Worm (Caenorhabditis elegans) whole organism, young adult: Measurements from ENCODE around the gene ncx-3.

Experiments used
- C06A6.2 ChIP-seq: fragments of 200-800 bp; sonication (Bioruptor generic); conservative IDR thresholded peaks from 2 replicates; pipeline ENCODE4 v1.3.6; 2022; ENCODE audit warnings: missing genetic modification characterization, missing compliant biosample characterization
- D2030.7 ChIP-seq: fragments of 200-800 bp; sonication (Bioruptor generic); IDR thresholded peaks from 2 replicates; pipeline ENCODE4 v1.3.6; 2022; ENCODE audit warnings: missing genetic modification reagents, missing genetic modification characterization, missing compliant biosample characterization
- F49E8.2 ChIP-seq: sonication (generic microtip); optimal IDR thresholded peaks from 3 replicates; lab custom pipeline; 2017; ENCODE audit warnings: missing genetic modification characterization, mild to moderate bottlenecking, missing compliant biosample characterization, antibody characterized with exemption, moderate library complexity; ENCODE audit not compliant: insufficient read depth
- T07F8.4 ChIP-seq: sonication (generic microtip); optimal IDR thresholded peaks from 2 replicates; lab custom pipeline; 2016; ENCODE audit warnings: mild to moderate bottlenecking, missing genetic modification characterization, moderate library complexity, missing compliant biosample characterization
- Y53F4B.3 ChIP-seq: fragments of 200-800 bp; sonication (Bioruptor generic); IDR thresholded peaks from 2 replicates; pipeline ENCODE4 v1.3.6; 2022; ENCODE audit warnings: missing genetic modification reagents, missing genetic modification characterization, missing compliant biosample characterization
- Y79H2A.3 ChIP-seq: fragments of 200-800 bp; sonication (Bioruptor generic); conservative IDR thresholded peaks from 2 replicates; pipeline ENCODE4 v1.3.6; 2022; ENCODE audit warnings: missing genetic modification reagents, missing genetic modification characterization, missing compliant biosample characterization
- aptf-2 ChIP-seq: fragments of 200-800 bp; sonication (Bioruptor generic); conservative IDR thresholded peaks from 2 replicates; pipeline ENCODE4 v1.3.6; 2022; ENCODE audit warnings: missing genetic modification reagents, missing genetic modification characterization, missing compliant biosample characterization
- aptf-3 ChIP-seq: fragments of 200-800 bp; sonication (Bioruptor generic); IDR thresholded peaks from 2 replicates; pipeline ENCODE4 v1.3.6; 2022; ENCODE audit warnings: missing genetic modification characterization, missing compliant biosample characterization
- attf-3 ChIP-seq: fragments of 200-800 bp; sonication (Bioruptor generic); conservative IDR thresholded peaks from 2 replicates; pipeline ENCODE4 v1.3.6; 2022; ENCODE audit warnings: missing genetic modification reagents, missing genetic modification characterization, missing compliant biosample characterization
- attf-5 ChIP-seq: fragments of 200-800 bp; sonication (Bioruptor generic); optimal IDR thresholded peaks from 2 replicates; lab custom pipeline; 2018; ENCODE audit warnings: mild to moderate bottlenecking, missing genetic modification characterization, missing compliant biosample characterization
- attf-6 ChIP-seq: fragments of 200-800 bp; sonication (Bioruptor generic); IDR thresholded peaks from 2 replicates; pipeline ENCODE4 v1.3.6; 2022; ENCODE audit warnings: missing genetic modification reagents, missing genetic modification characterization, missing compliant biosample characterization
- bed-1 ChIP-seq: fragments of 200-800 bp; sonication (Bioruptor generic); IDR thresholded peaks from 2 replicates; pipeline ENCODE4 v1.3.6; 2022; ENCODE audit warnings: missing genetic modification reagents, missing genetic modification characterization, missing compliant biosample characterization
- bed-2 ChIP-seq: fragments of 200-800 bp; sonication (Bioruptor generic); IDR thresholded peaks from 2 replicates; pipeline ENCODE4 v1.3.6; 2022; ENCODE audit warnings: missing genetic modification reagents, missing genetic modification characterization, missing compliant biosample characterization
- ccch-3 ChIP-seq: fragments of 200-800 bp; sonication (Bioruptor generic); optimal IDR thresholded peaks from 2 replicates; lab custom pipeline; 2018; ENCODE audit warnings: mild to moderate bottlenecking, missing genetic modification characterization, missing compliant biosample characterization
- die-1 ChIP-seq: sonication (generic microtip); optimal IDR thresholded peaks from 2 replicates; lab custom pipeline; 2016; ENCODE audit warnings: missing genotype, mild to moderate bottlenecking, missing genetic modification characterization, missing compliant biosample characterization
- dpl-1 ChIP-seq: fragments of 150-350 bp; optimal IDR thresholded peaks from 2 replicates; lab custom pipeline; 2014; ENCODE audit warnings: missing biosample characterization, missing genetic modification reagents, missing genetic modification characterization
- efl-1 ChIP-seq: fragments of 150-350 bp; optimal IDR thresholded peaks from 2 replicates; lab custom pipeline; 2014; ENCODE audit warnings: missing biosample characterization, missing genetic modification reagents, missing genetic modification characterization
- egrh-3 ChIP-seq: fragments of 200-800 bp; sonication (Bioruptor generic); IDR thresholded peaks from 2 replicates; pipeline ENCODE4 v1.3.6; 2022; ENCODE audit warnings: missing genetic modification reagents, missing genetic modification characterization, missing compliant biosample characterization
- fkh-3 ChIP-seq: sonication (generic microtip); optimal IDR thresholded peaks from 2 replicates; lab custom pipeline; 2016; ENCODE audit warnings: mild to moderate bottlenecking, missing genetic modification characterization, missing compliant biosample characterization
- him-1 ChIP-seq: sonication (generic microtip); optimal IDR thresholded peaks from 2 replicates; lab custom pipeline; 2016; ENCODE audit warnings: missing genotype, missing genetic modification reagents, missing genetic modification characterization, missing compliant biosample characterization
- let-526 ChIP-seq: fragments of 200-800 bp; sonication (Bioruptor generic); IDR thresholded peaks from 2 replicates; pipeline ENCODE4 v1.3.6; 2022; ENCODE audit warnings: missing genetic modification reagents, missing genetic modification characterization, missing compliant biosample characterization
- let-607 ChIP-seq, 2 experiments: fragments of 200-800 bp in 1 of 2; sonication (Bioruptor generic) in 1 of 2; sonication (generic microtip) in 1 of 2; optimal IDR thresholded peaks; 2 replicates each; lab custom pipeline; 2016 to 2018; ENCODE audit warnings: mild to moderate bottlenecking in 2 of 2, missing compliant biosample characterization in 2 of 2, missing genetic modification characterization in 2 of 2, moderate library complexity in 2 of 2, missing genotype in 1 of 2
- lin-40 ChIP-seq: sonication (generic microtip); optimal IDR thresholded peaks from 2 replicates; lab custom pipeline; 2016; ENCODE audit warnings: missing genetic modification characterization, mild to moderate bottlenecking, missing compliant biosample characterization, missing genotype, missing genetic modification reagents
- lin-54 ChIP-seq: fragments of 200-800 bp; sonication (Bioruptor generic); optimal IDR thresholded peaks from 2 replicates; lab custom pipeline; 2018; ENCODE audit warnings: mild to moderate bottlenecking, missing genetic modification characterization, missing compliant biosample characterization
- lsy-27 ChIP-seq: sonication (generic microtip); optimal IDR thresholded peaks from 2 replicates; lab custom pipeline; 2017; ENCODE audit warnings: missing genetic modification characterization, mild to moderate bottlenecking, missing compliant biosample characterization, antibody characterized with exemption, missing genotype, borderline replicate concordance; ENCODE audit not compliant: insufficient read depth
- madf-10 ChIP-seq: sonication (generic microtip); optimal IDR thresholded peaks from 2 replicates; lab custom pipeline; 2016; ENCODE audit warnings: mild to moderate bottlenecking, missing genetic modification characterization, missing compliant biosample characterization
- madf-6 ChIP-seq: fragments of 200-800 bp; sonication (Bioruptor generic); IDR thresholded peaks from 2 replicates; pipeline ENCODE4 v1.3.6; 2022; ENCODE audit warnings: missing genetic modification reagents, missing genetic modification characterization, missing compliant biosample characterization
- madf-8 ChIP-seq: fragments of 200-800 bp; sonication (Bioruptor generic); conservative IDR thresholded peaks from 2 replicates; pipeline ENCODE4 v1.3.6; 2022; ENCODE audit warnings: missing genetic modification reagents, missing genetic modification characterization, missing compliant biosample characterization
- mel-28 ChIP-seq: sonication (generic microtip); optimal IDR thresholded peaks from 2 replicates; lab custom pipeline; 2016; ENCODE audit warnings: borderline replicate concordance, mild to moderate bottlenecking, missing genetic modification characterization, missing compliant biosample characterization
- nfya-1 ChIP-seq: sonication (generic microtip); optimal IDR thresholded peaks from 2 replicates; lab custom pipeline; 2017; ENCODE audit warnings: antibody characterized with exemption, missing compliant biosample characterization, missing genetic modification characterization, borderline replicate concordance; ENCODE audit not compliant: insufficient read depth
- nhr-179 ChIP-seq: sonication (generic microtip); optimal IDR thresholded peaks from 2 replicates; lab custom pipeline; 2016; ENCODE audit warnings: mild to moderate bottlenecking, missing genetic modification characterization, missing compliant biosample characterization
- nhr-90 ChIP-seq: sonication (generic microtip); optimal IDR thresholded peaks from 2 replicates; lab custom pipeline; 2016; ENCODE audit warnings: missing genotype, mild to moderate bottlenecking, missing genetic modification characterization, missing compliant biosample characterization
- pbrm-1 ChIP-seq: fragments of 200-800 bp; sonication (Bioruptor generic); IDR thresholded peaks from 2 replicates; pipeline ENCODE4 v1.3.6; 2022; ENCODE audit warnings: missing genetic modification reagents, missing genetic modification characterization, missing compliant biosample characterization
- sdz-38 ChIP-seq: sonication (generic microtip); optimal IDR thresholded peaks from 2 replicates; lab custom pipeline; 2016; ENCODE audit warnings: missing genotype, missing genetic modification characterization, missing compliant biosample characterization
- snpc-4 ChIP-seq, 5 experiments: fragments of 150-350 bp in 1 of 5; sonication (generic microtip) in 4 of 5; optimal IDR thresholded peaks; 2 replicates each; lab custom pipeline; 2014 to 2018; ENCODE audit warnings: missing genetic modification characterization in 5 of 5, missing biosample characterization in 3 of 5, antibody characterized with exemption in 2 of 5, mild to moderate bottlenecking in 2 of 5, missing compliant biosample characterization in 2 of 5, missing genotype in 2 of 5, moderate library complexity in 2 of 5, missing genetic modification reagents in 1 of 5
- somi-1 ChIP-seq: fragments of 200-800 bp; sonication (Bioruptor generic); optimal IDR thresholded peaks from 2 replicates; lab custom pipeline; 2018; ENCODE audit warnings: mild to moderate bottlenecking, missing genetic modification characterization, missing compliant biosample characterization
- tbp1 ChIP-seq: fragments of 200-800 bp; sonication (Bioruptor generic); optimal IDR thresholded peaks from 2 replicates; lab custom pipeline; 2018; ENCODE audit warnings: mild to moderate bottlenecking, missing genetic modification characterization, missing compliant biosample characterization
- tlf-1 ChIP-seq: fragments of 200-800 bp; sonication (Bioruptor generic); optimal IDR thresholded peaks from 2 replicates; lab custom pipeline; 2018; ENCODE audit warnings: mild to moderate bottlenecking, missing genetic modification characterization, missing compliant biosample characterization
- ztf-18 ChIP-seq: sonication (generic microtip); optimal IDR thresholded peaks from 2 replicates; lab custom pipeline; 2016; ENCODE audit warnings: missing genotype, mild to moderate bottlenecking, missing genetic modification characterization, missing compliant biosample characterization
- ztf-26 ChIP-seq: sonication (generic microtip); optimal IDR thresholded peaks from 2 replicates; lab custom pipeline; 2017; ENCODE audit warnings: missing genetic modification characterization, missing compliant biosample characterization
- ztf-28 ChIP-seq: fragments of 200-800 bp; sonication (Bioruptor generic); IDR thresholded peaks from 2 replicates; pipeline ENCODE4 v1.3.6; 2022; ENCODE audit warnings: missing genetic modification reagents, missing genetic modification characterization, missing compliant biosample characterization
- ztf-3 ChIP-seq: fragments of 200-800 bp; sonication (Bioruptor generic); optimal IDR thresholded peaks from 2 replicates; lab custom pipeline; 2018; ENCODE audit warnings: mild to moderate bottlenecking, missing genetic modification characterization, missing compliant biosample characterization

The ncx-3 gene

DNA sequence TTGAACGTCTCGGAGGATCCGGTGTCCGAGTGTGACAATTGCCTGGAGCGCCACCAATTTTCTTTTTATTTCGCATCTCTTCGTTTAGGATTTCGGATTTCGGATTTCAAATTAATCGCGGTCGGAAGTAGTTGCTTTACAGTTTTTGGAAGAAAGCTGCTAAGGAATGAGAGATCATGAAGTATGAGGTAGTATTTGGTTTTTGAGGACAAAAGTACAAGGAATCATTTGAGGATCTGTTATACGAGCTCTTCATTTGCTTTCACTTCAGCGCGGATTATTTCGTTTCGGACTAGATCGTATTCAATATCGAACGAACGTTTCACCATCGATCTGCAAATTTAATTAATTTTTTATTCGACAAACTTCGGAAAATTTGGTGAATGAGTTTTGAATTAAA is 16.8 kb upstream of the ncx-3 start, which contains the start of gene R102.11:
Gene R102.11 (minus strand): TSS at position 101 of the 400 bp plus-strand sequence.
- TF ChIP-seq dpl-1 (GFP tag; lab: Kevin White, UChicago) (no peak), pbrm-1 (GFP tag; lab: Robert Waterston, UW) (no peak), nfya-1 (tag; lab: Kevin White, UChicago) (no peak), attf-6 (GFP tag; lab: Robert Waterston, UW) (no peak), lsy-27 (tag; lab: Kevin White, UChicago) (no peak), ztf-3 (no peak), madf-6 (GFP tag; lab: Robert Waterston, UW) (no peak), madf-8 (GFP tag; lab: Robert Waterston, UW) (no peak), egrh-3 (no peak), sdz-38 (no peak), bed-2 (GFP tag; lab: Robert Waterston, UW) (no peak), C06A6.2 (GFP tag; lab: Robert Waterston, UW) (no peak), him-1 (tag; lab: Kevin White, UChicago) (no peak), aptf-3 (GFP tag; lab: Robert Waterston, UW) (no peak)

ce11 chrIV:10701866-10702458 is 14.5 kb upstream of the ncx-3 start:
- TF ChIP-seq somi-1 (GFP tag; lab: Kevin White, UChicago) (peak; percentile 5), ztf-28 (no peak)

- TF ChIP-seq snpc-4 (GFP tag; optimal IDR thresholded peaks at IDR 0.05; lab: Kevin White, UChicago), result no peak
- TF ChIP-seq snpc-4 (tag; optimal IDR thresholded peaks at IDR 0.05; lab: Kevin White, UChicago), result no peak
- TF ChIP-seq bed-1, result no peak
- no peak for TF ChIP-seq let-526 (GFP tag; lab: Robert Waterston, UW)
- TF ChIP-seq madf-10, result no peak
- TF ChIP-seq tlf-1 (GFP tag; lab: Kevin White, UChicago), result no peak
- no peak for TF ChIP-seq Y53F4B.3 (GFP tag; lab: Robert Waterston, UW)
- no peak for TF ChIP-seq fkh-3 (tag; lab: Kevin White, UChicago)
- TF ChIP-seq Y79H2A.3 (GFP tag; lab: Robert Waterston, UW), result no peak
- no peak for TF ChIP-seq lin-54 (GFP tag; lab: Kevin White, UChicago)
- no peak for TF ChIP-seq let-607 (tag; optimal IDR thresholded peaks at IDR 0.05; lab: Kevin White, UChicago)
- TF ChIP-seq attf-5, result no peak
- no peak for TF ChIP-seq tbp1
- no peak for TF ChIP-seq D2030.7 (GFP tag; lab: Robert Waterston, UW)
- TF ChIP-seq efl-1 (GFP tag; lab: Kevin White, UChicago), result no peak
Measured at ce11 chrIV:10705176-10705575, 11.3 kb upstream of the ncx-3 start, which contains the start of gene R102.10. Gene R102.10 (plus strand): TSS chrIV:10705476.

- TF ChIP-seq nhr-90 (tag; lab: Kevin White, UChicago) (no peak), ztf-18 (tag; lab: Kevin White, UChicago) (no peak), mel-28 (tag; lab: Kevin White, UChicago) (no peak), T07F8.4 (tag; lab: Kevin White, UChicago) (no peak), F49E8.2 (tag; lab: Kevin White, UChicago) (no peak), die-1 (no peak), lin-40 (tag; lab: Kevin White, UChicago) (no peak), ztf-26 (no peak), aptf-2 (GFP tag; lab: Robert Waterston, UW) (no peak), attf-3 (no peak), nhr-179 (tag; lab: Kevin White, UChicago) (no peak), ccch-3 (GFP tag; lab: Kevin White, UChicago) (no peak)
Measured at ce11 chrIV:10706090-10706489, 10.4 kb upstream of the ncx-3 start, which contains the start of gene R102.6. Gene R102.6 (minus strand): TSS chrIV:10706190.
